Fruit fly (Drosophila melanogaster) whole organism, embryonic: ENCODE data around the gene thoc7.
A peak's percentile ranks its signal among the peaks of the same experiment; 100 is the strongest.

ENCODE experiments used
- Bgb ChIP-seq: fragments of 200-800 bp; sonication (Bioruptor generic); IDR thresholded peaks from 2 replicates; pipeline ENCODE4 v1.3.6; 2022; ENCODE audit warnings: missing biosample characterization, missing genetic modification characterization; ENCODE audit not compliant: partially characterized antibody
- CG12104 ChIP-seq: fragments of 200-800 bp; sonication (Bioruptor generic); optimal IDR thresholded peaks from 3 replicates; lab custom pipeline; 2016; ENCODE audit warnings: missing biosample characterization, missing genetic modification characterization
- CG12942 ChIP-seq: fragments of 200-800 bp; sonication (Bioruptor generic); optimal IDR thresholded peaks from 3 replicates; lab custom pipeline; 2016; ENCODE audit warnings: missing biosample characterization, missing genetic modification characterization
- CG15269 ChIP-seq: fragments of 200-800 bp; sonication (Bioruptor generic); optimal IDR thresholded peaks from 2 replicates; lab custom pipeline; 2018; ENCODE audit warnings: missing biosample characterization, mild to moderate bottlenecking, missing genetic modification characterization, moderate library complexity
- CG15696 ChIP-seq: fragments of 200-800 bp; sonication (Bioruptor generic); optimal IDR thresholded peaks from 2 replicates; lab custom pipeline; 2019; ENCODE audit warnings: missing biosample characterization, mild to moderate bottlenecking, missing genetic modification characterization, moderate library complexity
- CG16779 ChIP-seq: fragments of 200-800 bp; sonication (Bioruptor generic); IDR thresholded peaks from 2 replicates; pipeline ENCODE4 v1.3.6; 2022; ENCODE audit warnings: missing biosample characterization, missing genetic modification characterization
- CG16813 ChIP-seq: fragments of 200-800 bp; sonication (Bioruptor generic); IDR thresholded peaks from 3 replicates; pipeline ENCODE4 v1.3.6; 2022; ENCODE audit warnings: missing biosample characterization, missing genetic modification characterization; ENCODE audit not compliant: partially characterized antibody
- CG17612 ChIP-seq: fragments of 200-800 bp; sonication (Bioruptor generic); IDR thresholded peaks from 2 replicates; pipeline ENCODE4 v1.3.6; 2022; ENCODE audit warnings: missing biosample characterization, missing genetic modification characterization
- CG2712 ChIP-seq: fragments of 200-800 bp; optimal IDR thresholded peaks from 3 replicates; lab custom pipeline; 2019; ENCODE audit warnings: missing biosample characterization, mild to moderate bottlenecking, missing genetic modification characterization, moderate library complexity
- CG33213 ChIP-seq: fragments of 200-800 bp; sonication (Bioruptor generic); optimal IDR thresholded peaks from 3 replicates; lab custom pipeline; 2016; ENCODE audit warnings: missing biosample characterization, missing genetic modification characterization
- CG33557 ChIP-seq: fragments of 200-800 bp; sonication (Bioruptor generic); optimal IDR thresholded peaks from 2 replicates; lab custom pipeline; 2019; ENCODE audit warnings: missing biosample characterization, mild to moderate bottlenecking, missing genetic modification characterization, moderate library complexity
- CG34376 ChIP-seq: fragments of 200-800 bp; sonication (Bioruptor generic); optimal IDR thresholded peaks from 2 replicates; lab custom pipeline; 2018; ENCODE audit warnings: missing biosample characterization, mild to moderate bottlenecking, missing genetic modification characterization
- CG6254 ChIP-seq: fragments of 200-800 bp; sonication (Bioruptor generic); optimal IDR thresholded peaks from 3 replicates; lab custom pipeline; 2017; ENCODE audit warnings: mild to moderate bottlenecking, missing biosample characterization, missing genetic modification reagents, missing genetic modification characterization
- CG7372 ChIP-seq: fragments of 200-800 bp; sonication (Bioruptor generic); IDR thresholded peaks from 2 replicates; pipeline ENCODE4 v1.3.6; 2022; ENCODE audit warnings: missing biosample characterization, missing genetic modification characterization
- CG7928 ChIP-seq: fragments of 200-800 bp; sonication (Bioruptor generic); optimal IDR thresholded peaks from 2 replicates; lab custom pipeline; 2017; ENCODE audit warnings: missing biosample characterization, mild to moderate bottlenecking, missing genetic modification characterization
- CHES-1-like ChIP-seq: fragments of 200-800 bp; sonication (Bioruptor generic); optimal IDR thresholded peaks from 2 replicates; lab custom pipeline; 2016; ENCODE audit warnings: missing biosample characterization, missing genetic modification characterization
- CTCF ChIP-seq: fragments of 200-800 bp; sonication (Bioruptor generic); optimal IDR thresholded peaks from 2 replicates; lab custom pipeline; 2017; ENCODE audit warnings: missing biosample characterization, mild to moderate bottlenecking, missing genetic modification characterization, moderate library complexity
- D ChIP-seq, 2 experiments: fragments of 200-800 bp in 1 of 2; fragments of >200 bp in 1 of 2; sonication (Bioruptor generic) in 1 of 2; optimal IDR thresholded peaks; 2 replicates in 1 of 2; 3 replicates in 1 of 2; lab custom pipeline; 2017; ENCODE audit warnings: mild to moderate bottlenecking in 1 of 2, missing biosample characterization in 1 of 2, missing genetic modification characterization in 1 of 2, missing genetic modification reagents in 1 of 2
- Dfd ChIP-seq, 2 experiments: fragments of >200 bp; optimal IDR thresholded peaks; 2 replicates each; lab custom pipeline; 2017; ENCODE audit warnings: missing biosample characterization in 2 of 2, missing genetic modification characterization in 2 of 2
- Dip3 ChIP-seq: fragments of 200-800 bp; sonication (Bioruptor generic); optimal IDR thresholded peaks from 3 replicates; lab custom pipeline; 2016; ENCODE audit warnings: missing biosample characterization, missing genetic modification characterization
- Elba2 ChIP-seq: fragments of 200-800 bp; sonication (Bioruptor generic); optimal IDR thresholded peaks from 3 replicates; lab custom pipeline; 2016; ENCODE audit warnings: missing biosample characterization, missing genetic modification characterization
- Fer3 ChIP-seq: fragments of 200-800 bp; sonication (Bioruptor generic); optimal IDR thresholded peaks from 2 replicates; lab custom pipeline; 2018; ENCODE audit warnings: missing biosample characterization, mild to moderate bottlenecking, missing genetic modification characterization, moderate library complexity
- HLHmδ ChIP-seq: fragments of 200-800 bp; sonication (Bioruptor generic); optimal IDR thresholded peaks from 2 replicates; lab custom pipeline; 2018; ENCODE audit warnings: missing biosample characterization, mild to moderate bottlenecking, missing genetic modification characterization, moderate library complexity
- Hmr ChIP-seq: fragments of 200-800 bp; sonication (Bioruptor generic); optimal IDR thresholded peaks from 3 replicates; lab custom pipeline; 2017; ENCODE audit warnings: mild to moderate bottlenecking, missing biosample characterization, missing genetic modification reagents, missing genetic modification characterization
- Jarid2 ChIP-seq: fragments of 200-800 bp; sonication (Bioruptor generic); optimal IDR thresholded peaks from 3 replicates; lab custom pipeline; 2017; ENCODE audit warnings: mild to moderate bottlenecking, missing biosample characterization, missing genetic modification reagents, missing genetic modification characterization
- Oli ChIP-seq: fragments of 200-800 bp; sonication (Bioruptor generic); optimal IDR thresholded peaks from 2 replicates; lab custom pipeline; 2018; ENCODE audit warnings: missing biosample characterization, mild to moderate bottlenecking, missing genetic modification characterization, moderate library complexity
- Opbp ChIP-seq: fragments of 200-800 bp; sonication (Bioruptor generic); IDR thresholded peaks from 3 replicates; pipeline ENCODE4 v1.3.6; 2022; ENCODE audit warnings: missing biosample characterization, missing genetic modification characterization; ENCODE audit not compliant: partially characterized antibody
- Optix ChIP-seq: fragments of 200-800 bp; sonication (Bioruptor generic); IDR thresholded peaks from 3 replicates; pipeline ENCODE4 v1.3.6; 2022; ENCODE audit warnings: missing biosample characterization, missing genetic modification characterization
- Rx ChIP-seq: fragments of 200-800 bp; sonication (Bioruptor generic); IDR thresholded peaks from 2 replicates; pipeline ENCODE4 v1.3.6; 2022; ENCODE audit warnings: missing biosample characterization, missing genetic modification characterization
- chif ChIP-seq, 2 experiments: fragments of 200-800 bp; sonication (Bioruptor generic); optimal IDR thresholded peaks; 3 replicates each; lab custom pipeline; 2016; ENCODE audit warnings: missing biosample characterization in 2 of 2, missing genetic modification characterization in 2 of 2
- dmrt11E ChIP-seq: fragments of 200-800 bp; sonication (Bioruptor generic); optimal IDR thresholded peaks from 3 replicates; lab custom pipeline; 2018; ENCODE audit warnings: missing biosample characterization, mild to moderate bottlenecking, missing genetic modification characterization, moderate library complexity
- emc ChIP-seq: fragments of 200-800 bp; sonication (Bioruptor generic); optimal IDR thresholded peaks from 2 replicates; lab custom pipeline; 2016; ENCODE audit warnings: missing biosample characterization, missing genetic modification characterization
- fd3F ChIP-seq: fragments of 200-800 bp; sonication (Bioruptor generic); optimal IDR thresholded peaks from 2 replicates; lab custom pipeline; 2018; ENCODE audit warnings: missing biosample characterization, mild to moderate bottlenecking, missing genetic modification characterization, moderate library complexity
- gfzf ChIP-seq: fragments of 200-800 bp; sonication (Bioruptor generic); optimal IDR thresholded peaks from 2 replicates; lab custom pipeline; 2016; ENCODE audit warnings: missing biosample characterization, mild to moderate bottlenecking, missing genetic modification characterization, moderate library complexity
- hbn ChIP-seq: fragments of 200-800 bp; sonication (Bioruptor generic); IDR thresholded peaks from 2 replicates; pipeline ENCODE4 v1.3.6; 2022; ENCODE audit warnings: missing biosample characterization, missing genetic modification characterization; ENCODE audit not compliant: partially characterized antibody
- jumu ChIP-seq: fragments of 200-800 bp; sonication (Bioruptor generic); optimal IDR thresholded peaks from 3 replicates; lab custom pipeline; 2016; ENCODE audit warnings: missing biosample characterization, missing genetic modification characterization
- klu ChIP-seq: fragments of 200-800 bp; sonication (Bioruptor generic); IDR thresholded peaks from 2 replicates; pipeline ENCODE4 v1.3.6; 2022; ENCODE audit warnings: missing biosample characterization, missing genetic modification characterization
- lilli ChIP-seq: fragments of 200-800 bp; sonication (Bioruptor generic); optimal IDR thresholded peaks from 3 replicates; lab custom pipeline; 2016; ENCODE audit warnings: missing biosample characterization, missing genetic modification characterization
- mam ChIP-seq: fragments of 200-800 bp; sonication (Bioruptor generic); optimal IDR thresholded peaks from 3 replicates; lab custom pipeline; 2016; ENCODE audit warnings: missing biosample characterization, missing genetic modification characterization
- onecut ChIP-seq: fragments of 200-800 bp; sonication (Bioruptor generic); IDR thresholded peaks from 2 replicates; pipeline ENCODE4 v1.3.6; 2022; ENCODE audit warnings: missing biosample characterization, missing genetic modification characterization
- psq ChIP-seq: fragments of 200-800 bp; sonication (Bioruptor generic); optimal IDR thresholded peaks from 2 replicates; lab custom pipeline; 2017; ENCODE audit warnings: missing biosample characterization, missing genetic modification characterization
- run ChIP-seq: fragments of 200-800 bp; sonication (Bioruptor generic); optimal IDR thresholded peaks from 3 replicates; lab custom pipeline; 2018; ENCODE audit warnings: missing biosample characterization, mild to moderate bottlenecking, missing genetic modification characterization
- sima ChIP-seq: fragments of 200-800 bp; sonication (Bioruptor generic); optimal IDR thresholded peaks from 2 replicates; lab custom pipeline; 2016; ENCODE audit warnings: missing biosample characterization, missing genetic modification characterization
- slp2 ChIP-seq: fragments of 200-800 bp; sonication (Bioruptor generic); optimal IDR thresholded peaks from 2 replicates; lab custom pipeline; 2016; ENCODE audit warnings: missing biosample characterization, missing genetic modification characterization
- toy ChIP-seq: fragments of 200-800 bp; sonication (Bioruptor generic); IDR thresholded peaks from 2 replicates; pipeline ENCODE4 v1.3.6; 2022; ENCODE audit warnings: missing biosample characterization, missing genetic modification characterization
- wor ChIP-seq: fragments of 200-800 bp; sonication (Bioruptor generic); IDR thresholded peaks from 2 replicates; pipeline ENCODE4 v1.3.6; 2022; ENCODE audit warnings: missing biosample characterization, missing genetic modification characterization
- zen2 ChIP-seq: fragments of 200-800 bp; sonication (Bioruptor generic); IDR thresholded peaks from 3 replicates; pipeline ENCODE4 v1.3.6; 2022; ENCODE audit warnings: missing biosample characterization, missing genetic modification characterization; ENCODE audit not compliant: partially characterized antibody
- zfh2 ChIP-seq: fragments of 200-800 bp; sonication (Bioruptor generic); optimal IDR thresholded peaks from 2 replicates; lab custom pipeline; 2016; ENCODE audit warnings: missing biosample characterization, missing genetic modification characterization

The thoc7 gene

dm6 chr3L:223019-223902 lies 10.8 kb upstream of the thoc7 start, which contains the start of the genes pyx and CG33229 (continued):
- TF ChIP-seq mam (GFP tag; lab: Kevin White, UChicago) = peak; percentile 90
- TF ChIP-seq zen2 (GFP tag; lab: Robert Waterston, UW) = no peak
- peak; percentile 81 for TF ChIP-seq fd3F (GFP tag; lab: Kevin White, UChicago)
- peak; percentile 87 for TF ChIP-seq Dip3 (GFP tag; lab: Kevin White, UChicago)
- peak; percentile 77 for TF ChIP-seq gfzf (GFP tag; lab: Kevin White, UChicago)
- TF ChIP-seq Oli (tag; lab: Kevin White, UChicago) = peak; percentile 87
- peak; percentile 41 for TF ChIP-seq CG33557 (GFP tag; lab: Kevin White, UChicago)
- no peak for TF ChIP-seq CG16813 (GFP tag; lab: Robert Waterston, UW)
- TF ChIP-seq CG33213 = peak; percentile 31
- TF ChIP-seq HLHmδ (GFP tag; lab: Kevin White, UChicago) = no peak
- no peak for TF ChIP-seq hbn (GFP tag; lab: Robert Waterston, UW)
- no peak for TF ChIP-seq Dfd (GFP tag; optimal IDR thresholded peaks at IDR 0.05; lab: Kevin White, UChicago)
- peak; percentile 88 for TF ChIP-seq CG15269 (tag; lab: Kevin White, UChicago)
- TF ChIP-seq CG7928 (GFP tag; lab: Kevin White, UChicago) = peak; percentile 92
- TF ChIP-seq CHES-1-like (GFP tag; lab: Kevin White, UChicago) = peak; percentile 85
- TF ChIP-seq chif (GFP tag; optimal IDR thresholded peaks at IDR 0.05; lab: Kevin White, UChicago) = peak; percentile 73 to 79
- peak; percentile 92 for TF ChIP-seq lilli (GFP tag; lab: Kevin White, UChicago)
- peak; percentile 71 for TF ChIP-seq Optix
- TF ChIP-seq CG34376 = peak; percentile 54
- TF ChIP-seq dmrt11E = peak; percentile 68
- peak; percentile 26 for TF ChIP-seq CTCF (GFP tag; lab: Kevin White, UChicago)
- peak; percentile 90 for TF ChIP-seq CG12104 (GFP tag; lab: Kevin White, UChicago)
- TF ChIP-seq Fer3 (tag; lab: Kevin White, UChicago) = peak; percentile 86
- no peak for TF ChIP-seq D (optimal IDR thresholded peaks at IDR 0.05; lab: Kevin White, UChicago)
- peak; percentile 76 for TF ChIP-seq D (GFP tag; optimal IDR thresholded peaks at IDR 0.05; lab: Kevin White, UChicago)
- TF ChIP-seq CG12942 = peak; percentile 85
- no peak for TF ChIP-seq Bgb (GFP tag; lab: Robert Waterston, UW)
- peak; percentile 69 for TF ChIP-seq slp2
- TF ChIP-seq CG6254 (GFP tag; lab: Kevin White, UChicago) = peak; percentile 33
- TF ChIP-seq Rx = peak; percentile 56
- peak; percentile 78 for TF ChIP-seq CG15696 (tag; lab: Kevin White, UChicago)
- no peak for TF ChIP-seq run (tag; lab: Kevin White, UChicago)
- peak; percentile 55; the same call in 1 of the 2 replicates for TF ChIP-seq toy
- peak; percentile 68 for TF ChIP-seq wor
- TF ChIP-seq jumu = peak; percentile 70
- TF ChIP-seq CG17612 (GFP tag; lab: Robert Waterston, UW) = peak; percentile 50
- TF ChIP-seq Elba2 (GFP tag; lab: Kevin White, UChicago) = no peak
- peak; percentile 80 for TF ChIP-seq Hmr
- peak; percentile 27 for TF ChIP-seq Jarid2 (GFP tag; lab: Kevin White, UChicago)
- peak; percentile 85 for TF ChIP-seq CG16779 (GFP tag; lab: Robert Waterston, UW)
- TF ChIP-seq klu (GFP tag; lab: Robert Waterston, UW) = peak; percentile 71; the same call in 1 of the 2 replicates
- no peak for TF ChIP-seq Opbp
- peak; percentile 41 for TF ChIP-seq sima (GFP tag; lab: Kevin White, UChicago)
- TF ChIP-seq zfh2 = peak; percentile 94
- peak; percentile 50 for TF ChIP-seq psq (GFP tag; lab: Kevin White, UChicago)
- TF ChIP-seq emc (GFP tag; lab: Kevin White, UChicago) = peak; percentile 57
- TF ChIP-seq CG7372 (GFP tag; lab: Robert Waterston, UW) = peak; percentile 87
- peak; percentile 49 for TF ChIP-seq onecut (GFP tag; lab: Robert Waterston, UW)
- peak; percentile 88 for TF ChIP-seq CG2712
